Worm (Caenorhabditis elegans): ENCODE results near the gene AH10.2.

The AH10.2 gene

ce11 chrV:14177657-14178129, 21.1 kb downstream of the AH10.2 start, which contains the start of gene ceh-74:
TSS of gene ceh-74 (plus strand) at chrV:14178079.
- TF ChIP-seq hlh-1 (tag; optimal IDR thresholded peaks at IDR 0.05) (no peak), tbx-8 (GFP tag; optimal IDR thresholded peaks at IDR 0.05) (no peak), mep-1 (tag; optimal IDR thresholded peaks at IDR 0.05) (peak; percentile 32), nhr-76 (tag; optimal IDR thresholded peaks at IDR 0.05) (no peak)

ce11 chrV:14179947-14180346, 23.4 kb downstream of the AH10.2 start, which contains the start of gene ZC376.8:
TSS of gene ZC376.8 (plus strand) at chrV:14180247.
- TF ChIP-seq nhr-237 (tag; optimal IDR thresholded peaks at IDR 0.05): no peak
- TF ChIP-seq zip-8 (tag; optimal IDR thresholded peaks at IDR 0.05): no peak
- TF ChIP-seq mls-2 (tag; optimal IDR thresholded peaks at IDR 0.05): no peak
- no peak for TF ChIP-seq elt-3 (tag; optimal IDR thresholded peaks at IDR 0.05)
- no peak for TF ChIP-seq nhr-2 (tag; optimal IDR thresholded peaks at IDR 0.05)
- no peak for TF ChIP-seq drap-1 (GFP tag; optimal IDR thresholded peaks at IDR 0.05)
- TF ChIP-seq blmp-1 (tag; optimal IDR thresholded peaks at IDR 0.05): no peak
- no peak for TF ChIP-seq nhr-28 (tag; optimal IDR thresholded peaks at IDR 0.05)
- no peak for TF ChIP-seq unc-62 (GFP tag; optimal IDR thresholded peaks at IDR 0.05)
- no peak for TF ChIP-seq cnd-1 (tag; optimal IDR thresholded peaks at IDR 0.05)
- no peak for TF ChIP-seq ceh-43 (GFP tag; optimal IDR thresholded peaks at IDR 0.05)
- TF ChIP-seq bed-3 (GFP tag; optimal IDR thresholded peaks at IDR 0.05): no peak
- no peak for TF ChIP-seq ztf-11 (tag; optimal IDR thresholded peaks at IDR 0.05)
- no peak for TF ChIP-seq elt-1 (tag; optimal IDR thresholded peaks at IDR 0.05; ENCODE audit: borderline replicate concordance, insufficient read depth)
- no peak for TF ChIP-seq mab-5 (tag; optimal IDR thresholded peaks at IDR 0.05)
- TF ChIP-seq sem-2 (GFP tag; optimal IDR thresholded peaks at IDR 0.05): no peak
- no peak for TF ChIP-seq lin-32 (GFP tag; optimal IDR thresholded peaks at IDR 0.05)

DNA sequence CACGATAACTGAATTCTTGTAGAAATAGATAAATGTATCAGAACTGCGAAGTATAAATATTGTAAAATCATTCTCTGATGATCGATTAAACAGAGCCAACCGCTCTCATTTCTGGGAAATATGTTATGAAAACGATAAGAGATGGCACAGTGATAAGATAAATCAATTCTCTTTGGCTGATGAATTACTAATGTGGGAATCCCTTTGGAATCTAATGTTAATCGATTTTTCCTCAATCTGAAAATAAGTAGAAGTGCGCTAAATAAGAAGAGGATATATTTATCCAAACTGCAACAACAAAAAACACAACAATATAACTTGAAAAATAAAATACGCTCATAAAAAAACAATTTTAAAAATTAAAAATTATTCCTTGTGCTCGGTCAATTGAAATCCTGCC, 26.3 kb downstream of the AH10.2 start, which contains the start of gene cest-2.3:
Gene cest-2.3 (minus strand): TSS at position 101 of the 400 bp plus-strand sequence.
- no peak for TF ChIP-seq lin-13 (tag; optimal IDR thresholded peaks at IDR 0.05)
- TF ChIP-seq sptf-1 (tag; optimal IDR thresholded peaks at IDR 0.05): no peak
- TF ChIP-seq nhr-12 (tag; optimal IDR thresholded peaks at IDR 0.05): no peak
- TF ChIP-seq mep-1 (tag; optimal IDR thresholded peaks at IDR 0.05): no peak
- TF ChIP-seq M03D4.4 (tag; optimal IDR thresholded peaks at IDR 0.05): no peak
- no peak for TF ChIP-seq tbx-8 (GFP tag; optimal IDR thresholded peaks at IDR 0.05)
- no peak for TF ChIP-seq cnd-1 (tag; optimal IDR thresholded peaks at IDR 0.05)
- no peak for TF ChIP-seq ceh-43 (GFP tag; optimal IDR thresholded peaks at IDR 0.05)
- TF ChIP-seq ham-2 (GFP tag; optimal IDR thresholded peaks at IDR 0.05): no peak
- no peak for TF ChIP-seq unc-39 (tag; optimal IDR thresholded peaks at IDR 0.05)
- no peak for TF ChIP-seq lin-32 (GFP tag; optimal IDR thresholded peaks at IDR 0.05)
- no peak for TF ChIP-seq ceh-83 (GFP tag; optimal IDR thresholded peaks at IDR 0.05)
- no peak for TF ChIP-seq zip-8 (tag; optimal IDR thresholded peaks at IDR 0.05)
- no peak for TF ChIP-seq nhr-237 (tag; optimal IDR thresholded peaks at IDR 0.05)
- no peak for TF ChIP-seq snpc-4 (tag; optimal IDR thresholded peaks at IDR 0.05)

ce11 chrV:14185438-14185837, 28.9 kb downstream of the AH10.2 start, which contains the start of the genes trm-1 and ints-2:
TSS of gene trm-1 (minus strand) at chrV:14185612.
TSS of gene ints-2 (plus strand) at chrV:14185686.
- TF ChIP-seq lin-13 (tag; optimal IDR thresholded peaks at IDR 0.05): peak; percentile 12
- TF ChIP-seq sptf-1 (tag; optimal IDR thresholded peaks at IDR 0.05): peak; percentile 11
- TF ChIP-seq elt-1 (tag; optimal IDR thresholded peaks at IDR 0.05; ENCODE audit: borderline replicate concordance, insufficient read depth): no peak
- TF ChIP-seq nhr-2 (tag; optimal IDR thresholded peaks at IDR 0.05): no peak
- TF ChIP-seq mep-1 (tag; optimal IDR thresholded peaks at IDR 0.05): peak; percentile 1
- peak; percentile 96 for TF ChIP-seq ces-1 (GFP tag; optimal IDR thresholded peaks at IDR 0.05)
- TF ChIP-seq ham-2 (GFP tag; optimal IDR thresholded peaks at IDR 0.05): no peak
- TF ChIP-seq ceh-83 (GFP tag; optimal IDR thresholded peaks at IDR 0.05): no peak
- TF ChIP-seq lsy-2 (tag; optimal IDR thresholded peaks at IDR 0.05): peak; percentile 36
- peak; percentile 34 for TF ChIP-seq unc-120 (tag; optimal IDR thresholded peaks at IDR 0.05; ENCODE audit: poor library complexity, severe bottlenecking)

DNA sequence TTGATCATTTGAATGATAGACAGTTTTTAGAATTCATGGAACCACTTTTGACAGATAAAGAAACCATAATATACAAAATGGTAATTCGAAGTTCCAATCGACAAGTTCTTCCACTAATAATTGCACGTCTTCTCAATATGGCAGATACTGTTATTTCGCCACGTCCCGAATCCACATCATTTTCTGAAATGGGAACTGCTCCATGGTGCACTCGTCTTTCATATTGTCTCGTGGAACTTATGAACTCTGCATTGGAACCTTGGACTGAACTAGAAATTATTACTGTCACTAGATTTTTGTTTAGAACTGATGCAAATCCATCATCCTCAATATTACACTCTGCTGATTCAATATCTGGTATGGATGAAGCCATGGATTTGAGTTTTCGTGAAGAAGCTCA, 30.5 kb downstream of the AH10.2 start:
- TF ChIP-seq mls-2 (tag; optimal IDR thresholded peaks at IDR 0.05): no peak
- TF ChIP-seq nhr-28 (tag; optimal IDR thresholded peaks at IDR 0.05): no peak
- no peak for TF ChIP-seq nhr-76 (tag; optimal IDR thresholded peaks at IDR 0.05)
- TF ChIP-seq mep-1 (tag; optimal IDR thresholded peaks at IDR 0.05): no peak
- no peak for TF ChIP-seq zip-8 (tag; optimal IDR thresholded peaks at IDR 0.05)
- TF ChIP-seq elt-1 (tag; optimal IDR thresholded peaks at IDR 0.05; ENCODE audit: borderline replicate concordance, insufficient read depth): no peak
- TF ChIP-seq cnd-1 (tag; optimal IDR thresholded peaks at IDR 0.05): no peak
- no peak for TF ChIP-seq tbx-8 (GFP tag; optimal IDR thresholded peaks at IDR 0.05)
- TF ChIP-seq pha-4 (tag; optimal IDR thresholded peaks at IDR 0.05): no peak
- TF ChIP-seq M03D4.4 (tag; optimal IDR thresholded peaks at IDR 0.05): no peak
- no peak for TF ChIP-seq elt-3 (tag; optimal IDR thresholded peaks at IDR 0.05)
- TF ChIP-seq snpc-4 (tag; optimal IDR thresholded peaks at IDR 0.05): no peak
- no peak for TF ChIP-seq bed-3 (GFP tag; optimal IDR thresholded peaks at IDR 0.05)
- no peak for TF ChIP-seq ztf-11 (tag; optimal IDR thresholded peaks at IDR 0.05)
- TF ChIP-seq ceh-39 (tag; optimal IDR thresholded peaks at IDR 0.05): no peak
- no peak for TF ChIP-seq lin-32 (GFP tag; optimal IDR thresholded peaks at IDR 0.05)

Data from whole organism, mixed stage, embryonic.